Worm (Caenorhabditis elegans) whole organism, L2 larva: ENCODE measurements around the gene F26A1.4.

Experiments used
- C34F6.9 ChIP-seq: fragments of 150-350 bp; optimal IDR thresholded peaks from 2 replicates; lab custom pipeline; 2014; ENCODE audit warnings: missing biosample characterization, missing genetic modification characterization
- F13H6.1 ChIP-seq: sonication (generic microtip); optimal IDR thresholded peaks from 2 replicates; lab custom pipeline; 2016; ENCODE audit warnings: missing genetic modification characterization, missing compliant biosample characterization
- R02D3.7 ChIP-seq: fragments of 150-350 bp; optimal IDR thresholded peaks from 2 replicates; lab custom pipeline; 2014; ENCODE audit warnings: missing biosample characterization, missing genetic modification characterization
- alr-1 ChIP-seq: fragments of 150-350 bp; optimal IDR thresholded peaks from 2 replicates; lab custom pipeline; 2014; ENCODE audit warnings: missing biosample characterization, missing genetic modification characterization
- aly-2 ChIP-seq: fragments of 150-350 bp; optimal IDR thresholded peaks from 2 replicates; lab custom pipeline; 2014; ENCODE audit warnings: missing biosample characterization, missing genetic modification characterization
- ama-1 ChIP-seq: fragments of 150-350 bp; optimal IDR thresholded peaks from 2 replicates; lab custom pipeline; 2018; ENCODE audit warnings: inconsistent platforms
- ceh-16 ChIP-seq: fragments of 150-350 bp; optimal IDR thresholded peaks from 2 replicates; lab custom pipeline; 2014; ENCODE audit warnings: missing biosample characterization, missing genetic modification characterization
- crh-2 ChIP-seq: sonication (generic microtip); optimal IDR thresholded peaks from 2 replicates; lab custom pipeline; 2017; ENCODE audit warnings: missing biosample characterization, missing genetic modification characterization
- dmd-4 ChIP-seq: sonication (generic microtip); optimal IDR thresholded peaks from 2 replicates; lab custom pipeline; 2017; ENCODE audit warnings: missing biosample characterization, missing genetic modification characterization
- egl-27 ChIP-seq: sonication (generic microtip); optimal IDR thresholded peaks from 3 replicates; lab custom pipeline; 2017; ENCODE audit warnings: missing biosample characterization, missing genetic modification reagents, missing genetic modification characterization
- elt-3 ChIP-seq: sonication (generic microtip); optimal IDR thresholded peaks from 2 replicates; lab custom pipeline; 2017; ENCODE audit warnings: missing biosample characterization, missing genetic modification characterization
- fos-1 ChIP-seq: fragments of 150-350 bp; optimal IDR thresholded peaks from 2 replicates; lab custom pipeline; 2014; ENCODE audit warnings: missing biosample characterization, missing genetic modification characterization
- gmeb-1 ChIP-seq: fragments of 150-350 bp; optimal IDR thresholded peaks from 2 replicates; lab custom pipeline; 2014; ENCODE audit warnings: missing biosample characterization, missing genetic modification characterization
- lin-11 ChIP-seq: fragments of 150-350 bp; sonication (generic microtip); optimal IDR thresholded peaks from 2 replicates; lab custom pipeline; 2014; ENCODE audit warnings: missing biosample characterization, missing genetic modification characterization, inconsistent platforms, mixed read lengths
- lin-13 ChIP-seq: fragments of 150-350 bp; optimal IDR thresholded peaks from 2 replicates; lab custom pipeline; 2014; ENCODE audit warnings: missing biosample characterization, missing genetic modification reagents, missing genetic modification characterization
- lin-39 ChIP-seq: fragments of 150-350 bp; optimal IDR thresholded peaks from 2 replicates; lab custom pipeline; 2014; ENCODE audit warnings: missing biosample characterization, missing genetic modification reagents, missing genetic modification characterization
- lsy-2 ChIP-seq, 2 experiments: fragments of 150-350 bp in 1 of 2; sonication (generic microtip) in 1 of 2; optimal IDR thresholded peaks; 2 replicates each; lab custom pipeline; 2014 to 2017; ENCODE audit warnings: missing biosample characterization in 2 of 2, missing genetic modification characterization in 2 of 2
- mab-5 ChIP-seq: fragments of 150-350 bp; optimal IDR thresholded peaks from 2 replicates; lab custom pipeline; 2014; ENCODE audit warnings: missing biosample characterization, missing genetic modification characterization
- mbf-1 ChIP-seq: sonication (generic microtip); optimal IDR thresholded peaks from 2 replicates; lab custom pipeline; 2017; ENCODE audit warnings: missing biosample characterization, missing genetic modification characterization
- nhr-10 ChIP-seq: sonication (generic microtip); optimal IDR thresholded peaks from 2 replicates; lab custom pipeline; 2017; ENCODE audit warnings: missing biosample characterization, missing genetic modification characterization
- nhr-11 ChIP-seq: fragments of 150-350 bp; optimal IDR thresholded peaks from 2 replicates; lab custom pipeline; 2014; ENCODE audit warnings: missing biosample characterization, missing genetic modification characterization
- nhr-129 ChIP-seq: fragments of 150-350 bp; optimal IDR thresholded peaks from 2 replicates; lab custom pipeline; 2014; ENCODE audit warnings: missing biosample characterization, missing genetic modification characterization
- nhr-21 ChIP-seq: fragments of 150-350 bp; optimal IDR thresholded peaks from 2 replicates; lab custom pipeline; 2014; ENCODE audit warnings: missing biosample characterization, missing genetic modification characterization
- nhr-23 ChIP-seq: fragments of 150-350 bp; optimal IDR thresholded peaks from 2 replicates; lab custom pipeline; 2014; ENCODE audit warnings: missing biosample characterization, missing genetic modification reagents, missing genetic modification characterization
- nhr-237 ChIP-seq: fragments of 150-350 bp; optimal IDR thresholded peaks from 2 replicates; lab custom pipeline; 2014; ENCODE audit warnings: missing biosample characterization, missing genetic modification characterization
- nhr-25 ChIP-seq: fragments of 150-350 bp; sonication (generic microtip); optimal IDR thresholded peaks from 3 replicates; lab custom pipeline; 2014; ENCODE audit warnings: missing biosample characterization, missing genetic modification characterization
- nhr-77 ChIP-seq: fragments of 150-350 bp; optimal IDR thresholded peaks from 2 replicates; lab custom pipeline; 2014; ENCODE audit warnings: missing biosample characterization, missing genetic modification characterization
- skn-1 ChIP-seq: sonication (generic microtip); optimal IDR thresholded peaks from 2 replicates; lab custom pipeline; 2017; ENCODE audit warnings: missing biosample characterization, missing genetic modification characterization
- sma-3 ChIP-seq: sonication (generic microtip); optimal IDR thresholded peaks from 2 replicates; lab custom pipeline; 2016; ENCODE audit warnings: missing genetic modification reagents, missing genetic modification characterization, missing compliant biosample characterization
- snpc-4 ChIP-seq: fragments of 150-350 bp; optimal IDR thresholded peaks from 2 replicates; lab custom pipeline; 2014; ENCODE audit warnings: missing biosample characterization, missing genetic modification characterization
- unc-55 ChIP-seq: fragments of 150-350 bp; sonication (generic microtip); optimal IDR thresholded peaks from 3 replicates; lab custom pipeline; 2014; ENCODE audit warnings: missing biosample characterization, missing genetic modification reagents, missing genetic modification characterization
- zag-1 ChIP-seq: fragments of 150-350 bp; optimal IDR thresholded peaks from 2 replicates; lab custom pipeline; 2014; ENCODE audit warnings: missing biosample characterization, missing genetic modification characterization
- ztf-11 ChIP-seq: sonication (generic microtip); optimal IDR thresholded peaks from 2 replicates; lab custom pipeline; 2017; ENCODE audit warnings: missing biosample characterization, missing genetic modification characterization
- ztf-4 ChIP-seq: fragments of 150-350 bp; optimal IDR thresholded peaks from 2 replicates; lab custom pipeline; 2014; ENCODE audit warnings: missing biosample characterization, missing genetic modification characterization

F26A1.4 gene

DNA sequence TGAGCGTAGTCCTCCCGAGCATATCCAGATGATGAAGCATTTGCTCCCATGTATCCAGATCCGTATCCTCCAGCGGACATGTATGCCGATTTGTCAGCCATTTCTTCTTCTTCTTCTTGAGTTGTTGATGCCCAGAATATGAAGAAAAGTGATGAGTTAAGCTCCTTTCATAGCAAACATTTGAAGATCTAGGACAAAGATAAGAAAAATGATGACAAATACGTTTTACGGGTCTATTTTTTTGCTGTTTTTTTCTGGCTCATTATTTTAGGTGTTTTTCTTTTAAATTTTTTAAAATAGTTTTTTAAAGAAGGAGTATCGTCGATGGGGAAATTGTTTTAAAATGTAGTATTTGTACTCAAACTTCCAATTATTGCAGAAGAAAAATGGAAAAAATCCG is 12.9 kb downstream of the F26A1.4 start, which contains the start of gene nspd-9:
Gene nspd-9, minus strand, starts transcription at position 101 of the 400 bp plus-strand sequence.
- TF ChIP-seq nhr-237 (tag; lab: Kevin White, UChicago) = no peak
- no peak for TF ChIP-seq elt-3
- no peak for TF ChIP-seq skn-1 (tag; lab: Kevin White, UChicago)
- no peak for TF ChIP-seq F13H6.1 (tag; lab: Kevin White, UChicago)
- no peak for TF ChIP-seq lsy-2 (tag; optimal IDR thresholded peaks at IDR 0.05; lab: Kevin White, UChicago)
- TF ChIP-seq sma-3 = no peak
- no peak for TF ChIP-seq nhr-77
- TF ChIP-seq nhr-11 (tag; lab: Kevin White, UChicago) = no peak
- no peak for TF ChIP-seq ama-1
- TF ChIP-seq crh-2 (tag; lab: Kevin White, UChicago) = no peak
- no peak for TF ChIP-seq mab-5 (tag; lab: Kevin White, UChicago)
- TF ChIP-seq ztf-11 (tag; lab: Kevin White, UChicago) = no peak
- no peak for TF ChIP-seq C34F6.9 (tag; lab: Kevin White, UChicago)
- TF ChIP-seq lin-39 (tag; lab: Kevin White, UChicago) = no peak
- TF ChIP-seq lin-11 (tag; lab: Kevin White, UChicago) = no peak
- TF ChIP-seq dmd-4 = no peak
- TF ChIP-seq mbf-1 (tag; lab: Kevin White, UChicago) = no peak
- TF ChIP-seq, all 48 proteins: peak for 0

DNA sequence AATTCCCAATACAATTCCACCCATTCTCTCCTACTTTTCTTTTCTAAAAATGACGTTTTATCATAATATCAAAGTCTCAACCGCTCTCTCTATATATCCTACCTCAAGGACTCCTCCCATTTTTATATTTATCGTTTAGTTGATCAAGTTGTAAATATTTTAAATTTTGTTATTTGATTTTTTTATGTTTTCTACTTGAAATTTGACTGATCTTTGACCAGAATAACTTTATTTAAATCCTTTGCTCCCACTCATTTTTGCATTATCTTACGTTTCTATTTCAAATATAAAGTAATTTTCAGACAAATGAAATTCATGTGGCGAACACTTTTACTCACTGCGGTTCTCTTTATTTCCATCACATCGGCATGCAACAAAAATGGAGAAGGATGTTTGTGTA is 20.1 kb downstream of the F26A1.4 start, which contains the start of the genes acbp-7 and F26A1.19:
Gene acbp-7, plus strand, starts transcription at position 301 of the 400 bp plus-strand sequence.
Gene F26A1.19, plus strand, starts transcription at position 303 of the 400 bp plus-strand sequence.
- no peak for TF ChIP-seq aly-2 (tag; lab: Kevin White, UChicago)
- no peak for TF ChIP-seq nhr-25 (tag; lab: Kevin White, UChicago)

DNA sequence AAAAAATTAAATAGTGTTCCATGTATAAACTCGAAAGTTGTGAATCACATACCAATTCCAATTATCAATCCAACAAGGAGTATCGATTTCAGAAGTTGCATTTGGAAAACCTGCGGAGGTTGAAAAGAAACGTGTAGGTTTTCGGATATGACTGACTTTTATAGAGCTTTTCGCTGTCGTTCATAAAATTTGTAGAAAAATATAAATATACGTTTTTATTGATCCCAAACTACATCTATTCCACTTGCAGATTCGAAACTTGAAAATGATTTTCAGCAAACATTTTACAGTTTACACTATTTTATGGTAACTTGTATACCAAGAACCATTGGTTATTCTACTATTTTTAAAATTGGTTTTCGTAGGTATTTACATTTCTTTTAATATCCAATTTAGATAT is 24.8 kb downstream of the F26A1.4 start, which contains the start of gene clec-156:
Gene clec-156, minus strand, starts transcription at position 101 of the 400 bp plus-strand sequence.
- no peak for TF ChIP-seq egl-27
- TF ChIP-seq, all 48 proteins: peak for 0

DNA sequence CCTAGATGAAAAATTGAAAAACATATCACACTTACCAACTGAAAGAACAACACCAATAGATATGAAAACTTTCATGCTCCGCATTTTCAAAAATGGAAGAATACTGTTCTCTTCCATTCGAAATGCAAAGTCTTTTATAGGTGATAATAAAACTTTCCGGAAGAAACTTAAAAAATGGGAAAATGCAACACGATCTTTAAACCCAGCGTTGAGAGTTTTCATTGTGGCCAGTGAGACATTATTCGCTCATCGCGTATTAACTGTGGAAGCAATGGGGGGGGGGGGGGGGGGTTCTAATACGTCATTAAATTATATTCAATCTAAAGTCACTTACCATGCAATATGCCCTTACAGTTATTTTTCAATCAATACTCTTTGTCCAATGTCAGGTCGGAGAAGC is 27.0 kb downstream of the F26A1.4 start, which contains the start of the genes clec-157 and fkh-5:
Gene clec-157, minus strand, starts transcription at position 101 of the 400 bp plus-strand sequence.
Gene fkh-5, plus strand, starts transcription at position 336 of the 400 bp plus-strand sequence.
- TF ChIP-seq dmd-4 = no peak
- TF ChIP-seq nhr-77 = no peak
- no peak for TF ChIP-seq nhr-10 (tag; lab: Kevin White, UChicago)
- no peak for TF ChIP-seq crh-2 (tag; lab: Kevin White, UChicago)
- no peak for TF ChIP-seq gmeb-1 (tag; lab: Kevin White, UChicago)
- no peak for TF ChIP-seq R02D3.7 (tag; lab: Kevin White, UChicago)
- no peak for TF ChIP-seq snpc-4 (tag; lab: Kevin White, UChicago)
- no peak for TF ChIP-seq nhr-237 (tag; lab: Kevin White, UChicago)
- TF ChIP-seq nhr-23 = no peak
- TF ChIP-seq skn-1 (tag; lab: Kevin White, UChicago) = no peak
- TF ChIP-seq lin-39 (tag; lab: Kevin White, UChicago) = no peak
- TF ChIP-seq, all 48 proteins: peak for 0

DNA sequence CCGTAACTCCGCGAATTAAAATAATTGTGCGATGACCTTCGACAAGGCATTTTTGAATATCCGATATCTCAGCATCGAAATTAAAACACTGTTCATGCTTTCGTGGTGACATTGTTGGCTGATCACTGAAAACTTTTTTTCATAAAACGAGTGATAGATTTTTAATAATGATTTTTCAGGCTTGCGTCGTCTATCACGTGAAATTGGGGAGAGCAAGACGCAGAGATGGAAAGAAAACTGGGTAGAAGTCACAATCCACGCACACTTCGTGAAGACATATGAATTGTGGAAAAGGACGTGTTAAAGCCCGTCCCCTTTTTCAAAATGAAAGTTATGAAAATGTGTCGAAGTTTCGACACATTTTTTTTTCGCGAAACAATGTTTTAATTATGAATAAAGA is 32.4 kb downstream of the F26A1.4 start, which contains the start of gene nonu-1:
Gene nonu-1, minus strand, starts transcription at position 169 of the 400 bp plus-strand sequence.
- TF ChIP-seq elt-3 (no peak), nhr-237 (tag; lab: Kevin White, UChicago) (no peak), lin-13 (no peak), ztf-4 (no peak), nhr-23 (no peak), nhr-21 (tag; lab: Kevin White, UChicago) (no peak), unc-55 (GFP tag; lab: Kevin White, UChicago) (no peak), dmd-4 (no peak), snpc-4 (tag; lab: Kevin White, UChicago) (no peak), alr-1 (tag; lab: Kevin White, UChicago) (no peak), skn-1 (tag; lab: Kevin White, UChicago) (no peak), nhr-25 (tag; lab: Kevin White, UChicago) (no peak), aly-2 (tag; lab: Kevin White, UChicago) (no peak), zag-1 (tag; lab: Kevin White, UChicago) (no peak)
- TF ChIP-seq, all 48 proteins: peak for 0

DNA sequence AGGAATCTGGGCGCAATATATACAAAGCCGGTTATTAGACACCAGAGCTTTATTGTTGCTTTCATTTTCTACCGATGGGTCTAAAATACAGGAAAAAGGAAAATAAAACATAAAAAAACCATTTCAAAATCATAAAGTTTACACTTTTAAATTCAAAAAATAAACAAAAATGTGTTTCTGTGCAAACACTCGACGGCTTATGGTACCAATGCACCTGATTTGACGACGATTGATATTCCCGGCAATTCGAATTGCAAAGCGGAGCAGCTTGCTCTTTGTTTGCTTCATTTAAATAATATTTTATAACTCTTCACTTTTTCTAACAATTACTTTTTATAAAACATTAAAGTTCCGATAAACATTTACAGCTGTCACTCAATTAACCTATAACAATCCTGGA is 32.8 kb downstream of the F26A1.4 start, which contains the start of gene F26A1.1:
Gene F26A1.1, plus strand, starts transcription at position 369 of the 400 bp plus-strand sequence.
- TF ChIP-seq lsy-2 (tag; optimal IDR thresholded peaks at IDR 0.05; lab: Kevin White, UChicago) = peak in 1 of 2 experiments; percentile 38
- no peak for TF ChIP-seq fos-1 (tag; lab: Kevin White, UChicago)
- TF ChIP-seq gmeb-1 (tag; lab: Kevin White, UChicago) = peak; percentile 6
- TF ChIP-seq ceh-16 (tag; lab: Kevin White, UChicago) = no peak
- no peak for TF ChIP-seq snpc-4 (tag; lab: Kevin White, UChicago)
- peak; percentile 54 for TF ChIP-seq unc-55 (GFP tag; lab: Kevin White, UChicago)
- no peak for TF ChIP-seq ztf-4
- TF ChIP-seq mab-5 (tag; lab: Kevin White, UChicago) = no peak
- peak; percentile 5 for TF ChIP-seq crh-2 (tag; lab: Kevin White, UChicago)
- TF ChIP-seq nhr-129 (tag; lab: Kevin White, UChicago) = peak; percentile 8
- TF ChIP-seq C34F6.9 (tag; lab: Kevin White, UChicago) = no peak
